Fruit fly (Drosophila melanogaster): Measurements from ENCODE around the gene CG5194.

DNA sequence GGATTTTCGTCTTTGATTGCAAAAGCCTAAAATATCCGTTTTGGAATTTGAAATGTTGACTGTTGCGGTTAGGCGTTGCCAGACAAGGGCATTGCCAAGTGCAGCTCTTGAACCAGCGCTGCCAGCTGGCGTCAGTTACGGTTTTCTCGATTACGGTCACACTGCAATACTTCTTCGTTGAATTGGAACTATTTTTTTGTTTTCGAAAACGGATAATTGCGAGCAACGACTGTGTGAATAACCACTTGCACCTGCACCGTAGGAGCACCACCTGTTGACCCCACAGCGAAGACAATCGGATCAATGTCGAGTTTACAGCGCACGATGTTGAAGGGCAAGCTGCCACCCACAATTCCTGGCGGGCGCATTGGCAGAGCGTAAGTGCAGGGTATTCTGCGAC, 23.1 kb downstream of the CG5194 start, which contains the start of gene CG5068:
- TF ChIP-seq CG16779 (tag; optimal IDR thresholded peaks at IDR 0.05) (no peak), CG3919 (GFP tag; optimal IDR thresholded peaks at IDR 0.05) (no peak), CG11762 (GFP tag; optimal IDR thresholded peaks at IDR 0.05; ENCODE audit: insufficient read depth) (no peak), CG3032 (tag; optimal IDR thresholded peaks at IDR 0.05) (no peak), CG9139 (GFP tag; optimal IDR thresholded peaks at IDR 0.05) (no peak), Sox102F (GFP tag; optimal IDR thresholded peaks at IDR 0.05) (no peak), Eip75B (GFP tag; optimal IDR thresholded peaks at IDR 0.05) (no peak), Blimp-1 (GFP tag; optimal IDR thresholded peaks at IDR 0.05) (no peak), Gug (GFP tag; IDR thresholded peaks at IDR 0.05) (no peak), CG1621 (tag; optimal IDR thresholded peaks at IDR 0.05) (no peak), fd59A (GFP tag; optimal IDR thresholded peaks at IDR 0.05) (no peak), vri (GFP tag; optimal IDR thresholded peaks at IDR 0.05) (no peak), fd85E (GFP tag; optimal IDR thresholded peaks at IDR 0.05) (no peak)

Measured in whole organism, prepupa.